Worm (Caenorhabditis elegans) whole organism, young adult: ENCODE measurements around the gene fbxa-11.

ENCODE experiments used
- B0261.1 ChIP-seq: sonication (generic microtip); optimal IDR thresholded peaks from 2 replicates; lab custom pipeline; 2016; ENCODE audit warnings: mild to moderate bottlenecking, missing genetic modification characterization, moderate library complexity, missing compliant biosample characterization
- F22D6.2 ChIP-seq: sonication (generic microtip); optimal IDR thresholded peaks from 2 replicates; lab custom pipeline; 2016; ENCODE audit warnings: mild to moderate bottlenecking, missing genetic modification characterization, missing compliant biosample characterization
- F39B2.1 ChIP-seq: fragments of 200-800 bp; sonication (Bioruptor generic); IDR thresholded peaks from 2 replicates; pipeline ENCODE4 v1.3.6; 2022; ENCODE audit warnings: missing genetic modification reagents, missing genetic modification characterization, missing compliant biosample characterization
- F49E8.2 ChIP-seq: sonication (generic microtip); optimal IDR thresholded peaks from 3 replicates; lab custom pipeline; 2017; ENCODE audit warnings: missing genetic modification characterization, mild to moderate bottlenecking, missing compliant biosample characterization, antibody characterized with exemption, moderate library complexity; ENCODE audit not compliant: insufficient read depth
- T07F8.4 ChIP-seq: sonication (generic microtip); optimal IDR thresholded peaks from 2 replicates; lab custom pipeline; 2016; ENCODE audit warnings: mild to moderate bottlenecking, missing genetic modification characterization, moderate library complexity, missing compliant biosample characterization
- aptf-3 ChIP-seq: fragments of 200-800 bp; sonication (Bioruptor generic); IDR thresholded peaks from 2 replicates; pipeline ENCODE4 v1.3.6; 2022; ENCODE audit warnings: missing genetic modification characterization, missing compliant biosample characterization
- cebp-1 ChIP-seq, 2 experiments: fragments of 200-800 bp in 1 of 2; sonication (Bioruptor generic) in 1 of 2; sonication (generic microtip) in 1 of 2; IDR thresholded peaks in 1 of 2; optimal IDR thresholded peaks in 1 of 2; 2 replicates each; pipeline versions ENCODE4 v1.3.6 to Lab custom; 2017 to 2022; ENCODE audit warnings: missing compliant biosample characterization in 2 of 2, missing genetic modification characterization in 2 of 2, mild to moderate bottlenecking in 1 of 2, missing genetic modification reagents in 1 of 2, moderate library complexity in 1 of 2
- ceh-27 ChIP-seq: fragments of 200-800 bp; sonication (Bioruptor generic); optimal IDR thresholded peaks from 2 replicates; lab custom pipeline; 2018; ENCODE audit warnings: mild to moderate bottlenecking, missing genetic modification characterization, moderate library complexity, missing compliant biosample characterization
- ceh-40 ChIP-seq: fragments of 200-800 bp; sonication (Bioruptor generic); IDR thresholded peaks from 2 replicates; pipeline ENCODE4 v1.3.6; 2022; ENCODE audit warnings: missing genetic modification characterization, missing compliant biosample characterization
- dox-1 ChIP-seq: fragments of 200-800 bp; sonication (Bioruptor generic); IDR thresholded peaks from 2 replicates; pipeline ENCODE4 v1.3.6; 2022; ENCODE audit warnings: missing genetic modification reagents, missing genetic modification characterization, missing compliant biosample characterization
- egl-18 ChIP-seq: fragments of 200-800 bp; sonication (Bioruptor generic); IDR thresholded peaks from 2 replicates; pipeline ENCODE4 v1.3.6; 2022; ENCODE audit warnings: missing genetic modification reagents, missing genetic modification characterization, missing compliant biosample characterization
- egrh-3 ChIP-seq: fragments of 200-800 bp; sonication (Bioruptor generic); IDR thresholded peaks from 2 replicates; pipeline ENCODE4 v1.3.6; 2022; ENCODE audit warnings: missing genetic modification reagents, missing genetic modification characterization, missing compliant biosample characterization
- ekl-4 ChIP-seq: fragments of 200-800 bp; sonication (Bioruptor generic); IDR thresholded peaks from 2 replicates; pipeline ENCODE4 v1.3.6; 2022; ENCODE audit warnings: missing genetic modification reagents, missing genetic modification characterization, missing compliant biosample characterization
- gei-17 ChIP-seq: fragments of 200-800 bp; sonication (Bioruptor generic); optimal IDR thresholded peaks from 2 replicates; lab custom pipeline; 2018; ENCODE audit warnings: mild to moderate bottlenecking, missing genetic modification characterization, missing compliant biosample characterization
- hlh-12 ChIP-seq: sonication (generic microtip); optimal IDR thresholded peaks from 2 replicates; lab custom pipeline; 2016; ENCODE audit warnings: missing genetic modification characterization, missing compliant biosample characterization
- hmg-1.2 ChIP-seq: fragments of 200-800 bp; sonication (Bioruptor generic); IDR thresholded peaks from 2 replicates; pipeline ENCODE4 v1.3.6; 2022; ENCODE audit warnings: missing genetic modification reagents, missing genetic modification characterization, missing compliant biosample characterization
- lag-1 ChIP-seq: fragments of 200-800 bp; sonication (Bioruptor generic); IDR thresholded peaks from 2 replicates; pipeline ENCODE4 v1.3.6; 2022; ENCODE audit warnings: missing genetic modification reagents, missing genetic modification characterization, missing compliant biosample characterization
- let-526 ChIP-seq: fragments of 200-800 bp; sonication (Bioruptor generic); IDR thresholded peaks from 2 replicates; pipeline ENCODE4 v1.3.6; 2022; ENCODE audit warnings: missing genetic modification reagents, missing genetic modification characterization, missing compliant biosample characterization
- let-607 ChIP-seq, 2 experiments: fragments of 200-800 bp in 1 of 2; sonication (Bioruptor generic) in 1 of 2; sonication (generic microtip) in 1 of 2; optimal IDR thresholded peaks; 2 replicates each; lab custom pipeline; 2016 to 2018; ENCODE audit warnings: mild to moderate bottlenecking in 2 of 2, missing compliant biosample characterization in 2 of 2, missing genetic modification characterization in 2 of 2, moderate library complexity in 2 of 2, missing genotype in 1 of 2
- lir-1 ChIP-seq: fragments of 200-800 bp; sonication (Bioruptor generic); conservative IDR thresholded peaks from 2 replicates; pipeline ENCODE4 v1.3.6; 2022; ENCODE audit warnings: missing genetic modification reagents, missing genetic modification characterization, missing compliant biosample characterization
- lsl-1 ChIP-seq: fragments of 200-800 bp; sonication (Bioruptor generic); optimal IDR thresholded peaks from 2 replicates; lab custom pipeline; 2018; ENCODE audit warnings: mild to moderate bottlenecking, missing genetic modification characterization, moderate library complexity, missing compliant biosample characterization
- madf-3 ChIP-seq: fragments of 200-800 bp; sonication (Bioruptor generic); IDR thresholded peaks from 2 replicates; pipeline ENCODE4 v1.3.6; 2022; ENCODE audit warnings: missing genetic modification reagents, missing genetic modification characterization, missing compliant biosample characterization
- mcd-1 ChIP-seq: fragments of 200-800 bp; sonication (Bioruptor generic); IDR thresholded peaks from 2 replicates; pipeline ENCODE4 v1.3.6; 2022; ENCODE audit warnings: missing genetic modification reagents, missing genetic modification characterization, missing compliant biosample characterization
- mes-4 ChIP-seq: sonication (generic microtip); optimal IDR thresholded peaks from 2 replicates; lab custom pipeline; 2016; ENCODE audit warnings: missing genotype, missing genetic modification characterization, missing compliant biosample characterization
- nfya-1 ChIP-seq: sonication (generic microtip); optimal IDR thresholded peaks from 2 replicates; lab custom pipeline; 2017; ENCODE audit warnings: antibody characterized with exemption, missing compliant biosample characterization, missing genetic modification characterization, borderline replicate concordance; ENCODE audit not compliant: insufficient read depth
- nhr-179 ChIP-seq: sonication (generic microtip); optimal IDR thresholded peaks from 2 replicates; lab custom pipeline; 2016; ENCODE audit warnings: mild to moderate bottlenecking, missing genetic modification characterization, missing compliant biosample characterization
- nhr-80 ChIP-seq: sonication (generic microtip); optimal IDR thresholded peaks from 2 replicates; lab custom pipeline; 2016; ENCODE audit warnings: missing genetic modification characterization, missing compliant biosample characterization
- pbrm-1 ChIP-seq: fragments of 200-800 bp; sonication (Bioruptor generic); IDR thresholded peaks from 2 replicates; pipeline ENCODE4 v1.3.6; 2022; ENCODE audit warnings: missing genetic modification reagents, missing genetic modification characterization, missing compliant biosample characterization
- rcor-1 ChIP-seq: fragments of 200-800 bp; sonication (Bioruptor generic); IDR thresholded peaks from 2 replicates; pipeline ENCODE4 v1.3.6; 2022; ENCODE audit warnings: missing genetic modification reagents, missing genetic modification characterization, missing compliant biosample characterization
- rec-8 ChIP-seq, 2 experiments: sonication (generic microtip); optimal IDR thresholded peaks; 2 replicates each; lab custom pipeline; 2016; ENCODE audit warnings: mild to moderate bottlenecking in 2 of 2, missing genetic modification characterization in 2 of 2, missing genetic modification reagents in 2 of 2, missing genotype in 2 of 2, missing biosample characterization in 1 of 2, missing compliant biosample characterization in 1 of 2, moderate library complexity in 1 of 2
- rpc-1 ChIP-seq, 2 experiments: fragments of 150-350 bp in 1 of 2; sonication (generic microtip) in 1 of 2; optimal IDR thresholded peaks; 2 replicates each; lab custom pipeline; 2014 to 2018; ENCODE audit warnings: missing biosample characterization in 1 of 2, missing genetic modification characterization in 1 of 2, missing genetic modification reagents in 1 of 2, missing genotype in 1 of 2
- sea-2 ChIP-seq: fragments of 200-800 bp; sonication (Bioruptor generic); IDR thresholded peaks from 2 replicates; pipeline ENCODE4 v1.3.6; 2022; ENCODE audit warnings: missing genetic modification characterization, missing compliant biosample characterization
- snpc-1.1 ChIP-seq: sonication (generic microtip); optimal IDR thresholded peaks from 2 replicates; lab custom pipeline; 2017; ENCODE audit warnings: missing genetic modification characterization, mild to moderate bottlenecking, missing compliant biosample characterization, antibody characterized with exemption, moderate library complexity, missing genotype, missing genetic modification reagents; ENCODE audit not compliant: insufficient read depth
- snpc-1.3 ChIP-seq: sonication (generic microtip); optimal IDR thresholded peaks from 2 replicates; lab custom pipeline; 2017; ENCODE audit warnings: missing genetic modification characterization, mild to moderate bottlenecking, missing compliant biosample characterization, antibody characterized with exemption, moderate library complexity, missing genotype, missing genetic modification reagents; ENCODE audit not compliant: insufficient read depth
- snpc-4 ChIP-seq, 5 experiments: fragments of 150-350 bp in 1 of 5; sonication (generic microtip) in 4 of 5; optimal IDR thresholded peaks; 2 replicates each; lab custom pipeline; 2014 to 2018; ENCODE audit warnings: missing genetic modification characterization in 5 of 5, missing biosample characterization in 3 of 5, antibody characterized with exemption in 2 of 5, mild to moderate bottlenecking in 2 of 5, missing compliant biosample characterization in 2 of 5, missing genotype in 2 of 5, moderate library complexity in 2 of 5, missing genetic modification reagents in 1 of 5
- sptf-2 ChIP-seq: fragments of 200-800 bp; sonication (Bioruptor generic); optimal IDR thresholded peaks from 2 replicates; lab custom pipeline; 2018; ENCODE audit warnings: mild to moderate bottlenecking, missing genetic modification characterization, missing compliant biosample characterization
- tbp1 ChIP-seq: fragments of 200-800 bp; sonication (Bioruptor generic); optimal IDR thresholded peaks from 2 replicates; lab custom pipeline; 2018; ENCODE audit warnings: mild to moderate bottlenecking, missing genetic modification characterization, missing compliant biosample characterization
- tbx-9 ChIP-seq: sonication (generic microtip); optimal IDR thresholded peaks from 2 replicates; lab custom pipeline; 2016; ENCODE audit warnings: borderline replicate concordance, missing genetic modification characterization, inconsistent platforms, missing compliant biosample characterization
- zfh-2 ChIP-seq: fragments of 200-800 bp; sonication (Bioruptor generic); conservative IDR thresholded peaks from 2 replicates; pipeline ENCODE4 v1.3.6; 2022; ENCODE audit warnings: missing genetic modification reagents, missing genetic modification characterization, missing compliant biosample characterization
- zim-3 ChIP-seq: sonication (generic microtip); optimal IDR thresholded peaks from 2 replicates; lab custom pipeline; 2017; ENCODE audit warnings: mild to moderate bottlenecking, missing genetic modification characterization, moderate library complexity, missing compliant biosample characterization
- ztf-22 ChIP-seq: fragments of 200-800 bp; sonication (Bioruptor generic); optimal IDR thresholded peaks from 2 replicates; lab custom pipeline; 2018; ENCODE audit warnings: mild to moderate bottlenecking, missing genetic modification characterization, moderate library complexity, missing compliant biosample characterization
- ztf-26 ChIP-seq: sonication (generic microtip); optimal IDR thresholded peaks from 2 replicates; lab custom pipeline; 2017; ENCODE audit warnings: missing genetic modification characterization, missing compliant biosample characterization
- ztf-6 ChIP-seq: fragments of 200-800 bp; sonication (Bioruptor generic); IDR thresholded peaks from 2 replicates; pipeline ENCODE4 v1.3.6; 2022; ENCODE audit warnings: missing genetic modification reagents, missing genetic modification characterization, missing compliant biosample characterization

Gene fbxa-11

ce11 chrIII:966259-966658, 15.6 kb downstream of the fbxa-11 start:
- TF ChIP-seq zim-3 (tag; lab: Kevin White, UChicago) (no peak), F22D6.2 (tag; lab: Kevin White, UChicago) (no peak), mes-4 (tag; lab: Kevin White, UChicago) (no peak), dox-1 (GFP tag; lab: Robert Waterston, UW) (no peak), F49E8.2 (no peak), sea-2 (no peak), ceh-40 (GFP tag; lab: Robert Waterston, UW) (no peak), tbp1 (GFP tag; lab: Kevin White, UChicago) (no peak), ceh-27 (GFP tag; lab: Kevin White, UChicago) (no peak), sptf-2 (no peak), hlh-12 (no peak), cebp-1 (GFP tag; IDR thresholded peaks at IDR 0.05; lab: Robert Waterston, UW) (no peak), cebp-1 (tag; optimal IDR thresholded peaks at IDR 0.05; lab: Kevin White, UChicago) (no peak)

ce11 chrIII:970928-971327, 20.3 kb downstream of the fbxa-11 start:
- TF ChIP-seq lsl-1 (no peak), hmg-1.2 (GFP tag; lab: Robert Waterston, UW) (0 out of 2 replicates have a peak, but pooled peaks have one; percentile 24), ztf-22 (GFP tag; lab: Kevin White, UChicago) (no peak), ekl-4 (GFP tag; lab: Robert Waterston, UW) (no peak), zim-3 (tag; lab: Kevin White, UChicago) (no peak), zfh-2 (GFP tag; lab: Robert Waterston, UW) (peak; percentile 84), lag-1 (GFP tag; lab: Robert Waterston, UW) (no peak), rpc-1 (optimal IDR thresholded peaks at IDR 0.05; lab: Kevin White, UChicago) (no peak), rpc-1 (tag; optimal IDR thresholded peaks at IDR 0.05; lab: Kevin White, UChicago) (no peak), B0261.1 (tag; lab: Kevin White, UChicago) (no peak), nhr-80 (no peak), lir-1 (GFP tag; lab: Robert Waterston, UW) (no peak), mcd-1 (no peak), ceh-40 (GFP tag; lab: Robert Waterston, UW) (no peak), tbx-9 (no peak), ztf-26 (tag; lab: Kevin White, UChicago) (no peak), rec-8 (tag; optimal IDR thresholded peaks at IDR 0.05; lab: Kevin White, UChicago) (no peak), snpc-1.3 (tag; lab: Kevin White, UChicago) (no peak), madf-3 (GFP tag; lab: Robert Waterston, UW) (0 out of 2 replicates have a peak, but pooled peaks have one; percentile 13), let-607 (tag; optimal IDR thresholded peaks at IDR 0.05; lab: Kevin White, UChicago) (no peak), rcor-1 (no peak), nhr-179 (tag; lab: Kevin White, UChicago) (no peak), snpc-4 (GFP tag; optimal IDR thresholded peaks at IDR 0.05; lab: Kevin White, UChicago) (no peak), snpc-4 (tag; optimal IDR thresholded peaks at IDR 0.05; lab: Kevin White, UChicago) (peak in 1 of 4 experiments; percentile 86), pbrm-1 (GFP tag; lab: Robert Waterston, UW) (0 out of 2 replicates have a peak, but pooled peaks have one; percentile 18), egrh-3 (peak; percentile 56; the same call in 1 of the 2 replicates), F39B2.1 (GFP tag; lab: Robert Waterston, UW) (no peak), T07F8.4 (tag; lab: Kevin White, UChicago) (no peak), snpc-1.1 (peak; percentile 43), aptf-3 (GFP tag; lab: Robert Waterston, UW) (no peak), ztf-6 (no peak), egl-18 (GFP tag; lab: Robert Waterston, UW) (no peak), nfya-1 (no peak), let-526 (GFP tag; lab: Robert Waterston, UW) (no peak), cebp-1 (GFP tag; IDR thresholded peaks at IDR 0.05; lab: Robert Waterston, UW) (no peak), cebp-1 (tag; optimal IDR thresholded peaks at IDR 0.05; lab: Kevin White, UChicago) (no peak), gei-17 (GFP tag; lab: Kevin White, UChicago) (no peak)
